Worm (Caenorhabditis elegans): Measurements from ENCODE around the gene F14D7.8.

F14D7.8 gene

ce11 chrV:14331477-14331876 is 18.9 kb upstream of the F14D7.8 start, which contains the start of gene F47B8.8:
F47B8.8 (plus strand) TSS chrV:14331733.
- TF ChIP-seq hmg-4 (GFP tag; optimal IDR thresholded peaks at IDR 0.05) (no peak), scrt-1 (GFP tag; IDR thresholded peaks at IDR 0.05) (no peak), pes-1 (GFP tag; IDR thresholded peaks at IDR 0.05) (no peak), sea-1 (GFP tag; conservative IDR thresholded peaks at IDR 0.05) (no peak), F13C5.2 (tag; optimal IDR thresholded peaks at IDR 0.05) (no peak), aly-1 (tag; optimal IDR thresholded peaks at IDR 0.05) (no peak), ama-1 (optimal IDR thresholded peaks at IDR 0.05) (no peak), tbx-11 (GFP tag; IDR thresholded peaks at IDR 0.05) (no peak), ceh-13 (GFP tag; optimal IDR thresholded peaks at IDR 0.05) (no peak), tbx-37 (GFP tag; conservative IDR thresholded peaks at IDR 0.05) (no peak), ets-7 (tag; optimal IDR thresholded peaks at IDR 0.05) (no peak), flt-1 (GFP tag; IDR thresholded peaks at IDR 0.05) (no peak), hnd-1 (tag; optimal IDR thresholded peaks at IDR 0.05) (no peak), hmbx-1 (tag; optimal IDR thresholded peaks at IDR 0.05) (no peak), ceh-36 (tag; optimal IDR thresholded peaks at IDR 0.05) (no peak)

- TF ChIP-seq B0310.2 (tag; optimal IDR thresholded peaks at IDR 0.05) (no peak), sea-1 (GFP tag; conservative IDR thresholded peaks at IDR 0.05) (no peak), ceh-13 (GFP tag; optimal IDR thresholded peaks at IDR 0.05) (no peak), scrt-1 (GFP tag; IDR thresholded peaks at IDR 0.05) (no peak), hmg-4 (GFP tag; optimal IDR thresholded peaks at IDR 0.05) (no peak), flt-1 (GFP tag; IDR thresholded peaks at IDR 0.05) (no peak), tra-4 (tag; optimal IDR thresholded peaks at IDR 0.05) (no peak), ceh-36 (tag; optimal IDR thresholded peaks at IDR 0.05) (no peak)
These were observed 16.2 kb upstream of the F14D7.8 start, which contains the start of gene pepm-1 for ce11 chrV:14328806-14329205. pepm-1 (plus strand) TSS chrV:14329106.

- TF ChIP-seq B0310.2 (tag; optimal IDR thresholded peaks at IDR 0.05) (no peak), hmbx-1 (tag; optimal IDR thresholded peaks at IDR 0.05) (no peak), F13C5.2 (tag; optimal IDR thresholded peaks at IDR 0.05) (no peak), hmg-4 (GFP tag; optimal IDR thresholded peaks at IDR 0.05) (no peak), sea-1 (GFP tag; conservative IDR thresholded peaks at IDR 0.05) (no peak)
These were observed 15.2 kb upstream of the F14D7.8 start, which contains the start of gene F47B8.5 for ce11 chrV:14327776-14328175. F47B8.5 (minus strand) TSS chrV:14327876.

- no peak for TF ChIP-seq ceh-36 (tag; optimal IDR thresholded peaks at IDR 0.05)
- TF ChIP-seq B0310.2 (tag; optimal IDR thresholded peaks at IDR 0.05), result no peak
- peak; percentile 26 for TF ChIP-seq aly-1 (tag; optimal IDR thresholded peaks at IDR 0.05)
These were observed 12.2 kb upstream of the F14D7.8 start, which contains the start of the genes F47B8.4 and F47B8.18 for ce11 chrV:14324502-14325467. F47B8.4 (minus strand) TSS chrV:14324673. F47B8.18 (minus strand) TSS chrV:14325464.

ce11 chrV:14322743-14323142 is 10.1 kb upstream of the F14D7.8 start, which contains the start of gene F47B8.3:
F47B8.3 (minus strand) TSS chrV:14323003.
- TF ChIP-seq aly-1 (tag; optimal IDR thresholded peaks at IDR 0.05) (no peak), tra-4 (tag; optimal IDR thresholded peaks at IDR 0.05) (no peak), B0310.2 (tag; optimal IDR thresholded peaks at IDR 0.05) (no peak), pes-1 (GFP tag; IDR thresholded peaks at IDR 0.05) (no peak), scrt-1 (GFP tag; IDR thresholded peaks at IDR 0.05) (no peak), ama-1 (optimal IDR thresholded peaks at IDR 0.05) (no peak), hnd-1 (tag; optimal IDR thresholded peaks at IDR 0.05) (no peak), flt-1 (GFP tag; IDR thresholded peaks at IDR 0.05) (no peak), tbx-11 (GFP tag; IDR thresholded peaks at IDR 0.05) (no peak), F13C5.2 (tag; optimal IDR thresholded peaks at IDR 0.05) (no peak), hmg-4 (GFP tag; optimal IDR thresholded peaks at IDR 0.05) (no peak), ceh-13 (GFP tag; optimal IDR thresholded peaks at IDR 0.05) (no peak), hmbx-1 (tag; optimal IDR thresholded peaks at IDR 0.05) (no peak), ets-7 (tag; optimal IDR thresholded peaks at IDR 0.05) (no peak)

ce11 chrV:14320730-14321319 is 8.2 kb upstream of the F14D7.8 start:
- no peak for TF ChIP-seq hnd-1 (tag; optimal IDR thresholded peaks at IDR 0.05)
- 0 out of 2 replicates have a peak, but pooled peaks have one; percentile 21 for TF ChIP-seq sea-1 (GFP tag; conservative IDR thresholded peaks at IDR 0.05)

- TF ChIP-seq tbx-11 (GFP tag; IDR thresholded peaks at IDR 0.05) (no peak), pes-1 (GFP tag; IDR thresholded peaks at IDR 0.05) (no peak), flt-1 (GFP tag; IDR thresholded peaks at IDR 0.05) (no peak), hmg-4 (GFP tag; optimal IDR thresholded peaks at IDR 0.05) (no peak), aly-1 (tag; optimal IDR thresholded peaks at IDR 0.05) (no peak), hmbx-1 (tag; optimal IDR thresholded peaks at IDR 0.05) (no peak), B0310.2 (tag; optimal IDR thresholded peaks at IDR 0.05) (no peak), sea-1 (GFP tag; conservative IDR thresholded peaks at IDR 0.05) (no peak), ceh-13 (GFP tag; optimal IDR thresholded peaks at IDR 0.05) (no peak), ceh-36 (tag; optimal IDR thresholded peaks at IDR 0.05) (no peak), tbx-37 (GFP tag; conservative IDR thresholded peaks at IDR 0.05) (no peak), F13C5.2 (tag; optimal IDR thresholded peaks at IDR 0.05) (no peak)
These were observed 7.7 kb upstream of the F14D7.8 start, which contains the start of gene F47B8.14 for ce11 chrV:14320246-14320645. F47B8.14 (plus strand) TSS chrV:14320546.
